Fruit fly (Drosophila melanogaster) whole organism: ENCODE results near the gene CG5334.

Experiments used
- CG8478 ChIP-seq: fragments of >200 bp; optimal IDR thresholded peaks from 2 replicates; lab custom pipeline; 2018; ENCODE audit warnings: inconsistent platforms
- EcR ChIP-seq, 2 experiments: fragments of >200 bp; optimal IDR thresholded peaks; 2 replicates each; lab custom pipeline; 2017; ENCODE audit warnings: missing biosample characterization in 2 of 2, missing genetic modification characterization in 2 of 2, missing genetic modification reagents in 2 of 2
- pan ChIP-seq: fragments of >200 bp; optimal IDR thresholded peaks from 2 replicates; lab custom pipeline; 2017
- psq ChIP-seq: fragments of >200 bp; optimal IDR thresholded peaks from 2 replicates; lab custom pipeline; 2017
- usp ChIP-seq: fragments of >200 bp; optimal IDR thresholded peaks from 2 replicates; lab custom pipeline; 2017; ENCODE audit warnings: missing biosample characterization, missing genetic modification characterization, mixed read lengths

- TF ChIP-seq pan (no peak), psq (lab: Kevin White, UChicago) (no peak), usp (GFP tag; lab: Kevin White, UChicago) (no peak), EcR (GFP tag; optimal IDR thresholded peaks at IDR 0.05; lab: Kevin White, UChicago) (no peak), CG8478 (lab: Kevin White, UChicago) (no peak)
These were observed 10.1 kb upstream of the CG5334 start for dm6 chrX:14765024-14765423.
